Fruit fly (Drosophila melanogaster) whole organism, embryonic: ENCODE data around the gene Cbp20.

Experiments
- Bgb ChIP-seq: fragments of 200-800 bp; sonication (Bioruptor generic); IDR thresholded peaks from 2 replicates; pipeline ENCODE4 v1.3.6; 2022; ENCODE audit warnings: missing biosample characterization, missing genetic modification characterization; ENCODE audit not compliant: partially characterized antibody
- BtbVII ChIP-seq: fragments of 200-800 bp; sonication (Bioruptor generic); optimal IDR thresholded peaks from 3 replicates; lab custom pipeline; 2017; ENCODE audit warnings: missing biosample characterization, mild to moderate bottlenecking, missing genetic modification characterization
- CG10147 ChIP-seq: fragments of 200-800 bp; sonication (Bioruptor generic); optimal IDR thresholded peaks from 2 replicates; lab custom pipeline; 2019; ENCODE audit warnings: missing biosample characterization, mild to moderate bottlenecking, missing genetic modification characterization, moderate library complexity
- CG11247 ChIP-seq: fragments of 200-800 bp; sonication (Bioruptor generic); IDR thresholded peaks from 2 replicates; pipeline ENCODE4 v1.3.6; 2022; ENCODE audit warnings: missing biosample characterization, missing genetic modification characterization
- CG15514 ChIP-seq: fragments of 200-800 bp; sonication (Bioruptor generic); optimal IDR thresholded peaks from 3 replicates; lab custom pipeline; 2017; ENCODE audit warnings: missing biosample characterization, missing genetic modification characterization, mild to moderate bottlenecking, moderate library complexity, missing genetic modification reagents
- CG18599 ChIP-seq: fragments of 200-800 bp; sonication (Bioruptor generic); optimal IDR thresholded peaks from 3 replicates; lab custom pipeline; 2017; ENCODE audit warnings: missing biosample characterization, missing genetic modification characterization, mild to moderate bottlenecking, moderate library complexity, missing genetic modification reagents
- CG18764 ChIP-seq: fragments of 200-800 bp; sonication (Bioruptor generic); optimal IDR thresholded peaks from 3 replicates; lab custom pipeline; 2016; ENCODE audit warnings: missing biosample characterization, missing genetic modification characterization
- CG2120 ChIP-seq: fragments of 200-800 bp; sonication (Bioruptor generic); optimal IDR thresholded peaks from 3 replicates; lab custom pipeline; 2016; ENCODE audit warnings: missing biosample characterization, missing genetic modification characterization
- CG2712 ChIP-seq: fragments of 200-800 bp; optimal IDR thresholded peaks from 3 replicates; lab custom pipeline; 2019; ENCODE audit warnings: missing biosample characterization, mild to moderate bottlenecking, missing genetic modification characterization, moderate library complexity
- CG30403 ChIP-seq: fragments of 200-800 bp; sonication (Bioruptor generic); optimal IDR thresholded peaks from 3 replicates; lab custom pipeline; 2016; ENCODE audit warnings: missing biosample characterization, missing genetic modification characterization
- CG32532 ChIP-seq: fragments of 200-800 bp; sonication (Bioruptor generic); IDR thresholded peaks from 2 replicates; pipeline ENCODE4 v1.3.6; 2022; ENCODE audit warnings: missing biosample characterization, missing genetic modification characterization
- CG33213 ChIP-seq: fragments of 200-800 bp; sonication (Bioruptor generic); optimal IDR thresholded peaks from 3 replicates; lab custom pipeline; 2016; ENCODE audit warnings: missing biosample characterization, missing genetic modification characterization
- CG34422 ChIP-seq: fragments of 200-800 bp; sonication (Bioruptor generic); IDR thresholded peaks from 3 replicates; pipeline ENCODE4 v1.3.6; 2022; ENCODE audit warnings: missing biosample characterization, missing genetic modification characterization
- CG3847 ChIP-seq: fragments of 200-800 bp; sonication (Bioruptor generic); IDR thresholded peaks from 2 replicates; pipeline ENCODE4 v1.3.6; 2022; ENCODE audit warnings: missing biosample characterization, missing genetic modification characterization
- CG6683 ChIP-seq: fragments of 200-800 bp; sonication (Bioruptor generic); optimal IDR thresholded peaks from 2 replicates; lab custom pipeline; 2017; ENCODE audit warnings: missing biosample characterization, mild to moderate bottlenecking, missing genetic modification characterization, missing genetic modification reagents
- CG7271 ChIP-seq: fragments of 200-800 bp; sonication (Bioruptor generic); optimal IDR thresholded peaks from 2 replicates; lab custom pipeline; 2018; ENCODE audit warnings: missing biosample characterization, mild to moderate bottlenecking, missing genetic modification characterization, moderate library complexity
- CG9876 ChIP-seq: fragments of 200-800 bp; sonication (Bioruptor generic); optimal IDR thresholded peaks from 2 replicates; lab custom pipeline; 2016; ENCODE audit warnings: missing biosample characterization, missing genetic modification characterization
- Dek ChIP-seq: fragments of 200-800 bp; sonication (Bioruptor generic); optimal IDR thresholded peaks from 3 replicates; lab custom pipeline; 2019; ENCODE audit warnings: missing biosample characterization, mild to moderate bottlenecking, missing genetic modification characterization, moderate library complexity
- Dip2 ChIP-seq: fragments of 200-800 bp; sonication (Bioruptor generic); IDR thresholded peaks from 2 replicates; pipeline ENCODE4 v1.3.6; 2022; ENCODE audit warnings: missing biosample characterization, missing genetic modification characterization
- Dip3 ChIP-seq: fragments of 200-800 bp; sonication (Bioruptor generic); optimal IDR thresholded peaks from 3 replicates; lab custom pipeline; 2016; ENCODE audit warnings: missing biosample characterization, missing genetic modification characterization
- Fer1 ChIP-seq: fragments of 200-800 bp; sonication (Bioruptor generic); optimal IDR thresholded peaks from 2 replicates; lab custom pipeline; 2017; ENCODE audit warnings: missing biosample characterization, mild to moderate bottlenecking, missing genetic modification characterization
- Fer2 ChIP-seq: fragments of 200-800 bp; sonication (Bioruptor generic); optimal IDR thresholded peaks from 2 replicates; lab custom pipeline; 2018; ENCODE audit warnings: missing biosample characterization, mild to moderate bottlenecking, missing genetic modification characterization, moderate library complexity
- Gug ChIP-seq: fragments of 200-800 bp; sonication (Bioruptor generic); IDR thresholded peaks from 4 replicates; pipeline ENCODE4 v1.3.6; 2022; ENCODE audit warnings: missing biosample characterization, missing genetic modification characterization
- H2.0 ChIP-seq: fragments of 200-800 bp; sonication (Bioruptor generic); IDR thresholded peaks from 2 replicates; pipeline ENCODE4 v1.3.6; 2022; ENCODE audit warnings: missing biosample characterization, missing genetic modification characterization
- HLH54F ChIP-seq: fragments of 200-800 bp; sonication (Bioruptor generic); optimal IDR thresholded peaks from 3 replicates; lab custom pipeline; 2016; ENCODE audit warnings: missing biosample characterization, missing genetic modification characterization
- Lim3 ChIP-seq: fragments of 200-800 bp; sonication (Bioruptor generic); IDR thresholded peaks from 2 replicates; pipeline ENCODE4 v1.3.6; 2022; ENCODE audit warnings: missing biosample characterization, missing genetic modification characterization
- Nf-YA ChIP-seq: fragments of 200-800 bp; sonication (Bioruptor generic); IDR thresholded peaks from 2 replicates; pipeline ENCODE4 v1.3.6; 2022; ENCODE audit warnings: missing biosample characterization, missing genetic modification characterization
- Nf-YC ChIP-seq: fragments of 200-800 bp; optimal IDR thresholded peaks from 3 replicates; lab custom pipeline; 2019; ENCODE audit warnings: missing biosample characterization, mild to moderate bottlenecking, missing genetic modification characterization, moderate library complexity
- Opbp ChIP-seq: fragments of 200-800 bp; sonication (Bioruptor generic); IDR thresholded peaks from 3 replicates; pipeline ENCODE4 v1.3.6; 2022; ENCODE audit warnings: missing biosample characterization, missing genetic modification characterization; ENCODE audit not compliant: partially characterized antibody
- Six4 ChIP-seq: fragments of 200-800 bp; sonication (Bioruptor generic); optimal IDR thresholded peaks from 2 replicates; lab custom pipeline; 2016; ENCODE audit warnings: missing biosample characterization, missing genetic modification characterization
- YL-1 ChIP-seq: fragments of 200-800 bp; sonication (Bioruptor generic); optimal IDR thresholded peaks from 3 replicates; lab custom pipeline; 2017; ENCODE audit warnings: missing biosample characterization, mild to moderate bottlenecking, missing genetic modification characterization
- abd-A ChIP-seq: fragments of 200-800 bp; sonication (Bioruptor generic); optimal IDR thresholded peaks from 3 replicates; lab custom pipeline; 2019; ENCODE audit warnings: missing biosample characterization, mild to moderate bottlenecking, missing genetic modification characterization, moderate library complexity
- al ChIP-seq: fragments of 200-800 bp; sonication (Bioruptor generic); IDR thresholded peaks from 2 replicates; pipeline ENCODE4 v1.3.6; 2022; ENCODE audit warnings: missing biosample characterization, missing genetic modification characterization
- btn ChIP-seq: fragments of 200-800 bp; sonication (Bioruptor generic); optimal IDR thresholded peaks from 2 replicates; lab custom pipeline; 2016; ENCODE audit warnings: missing biosample characterization, missing genetic modification characterization
- chinmo ChIP-seq: fragments of 200-800 bp; sonication (Bioruptor generic); IDR thresholded peaks from 4 replicates; pipeline ENCODE4 v1.3.6; 2022; ENCODE audit warnings: missing biosample characterization, missing genetic modification characterization; ENCODE audit not compliant: partially characterized antibody
- croc ChIP-seq: fragments of 200-800 bp; sonication (Bioruptor generic); conservative IDR thresholded peaks from 3 replicates; pipeline ENCODE4 v1.3.6; 2022; ENCODE audit warnings: missing biosample characterization, missing genetic modification characterization
- crol ChIP-seq: fragments of 200-800 bp; sonication (Bioruptor generic); IDR thresholded peaks from 2 replicates; pipeline ENCODE4 v1.3.6; 2022; ENCODE audit warnings: missing biosample characterization, missing genetic modification characterization
- eyg ChIP-seq: fragments of 200-800 bp; sonication (Bioruptor generic); optimal IDR thresholded peaks from 3 replicates; lab custom pipeline; 2016; ENCODE audit warnings: missing biosample characterization, missing genetic modification characterization
- ftz-f1 ChIP-seq: fragments of 200-800 bp; sonication (Bioruptor generic); optimal IDR thresholded peaks from 2 replicates; lab custom pipeline; 2016; ENCODE audit warnings: missing biosample characterization, missing genetic modification characterization
- gce ChIP-seq: fragments of 200-800 bp; sonication (Bioruptor generic); IDR thresholded peaks from 3 replicates; pipeline ENCODE4 v1.3.6; 2022; ENCODE audit warnings: missing biosample characterization, missing genetic modification characterization
- insv ChIP-seq, 2 experiments: fragments of 200-800 bp; sonication (Bioruptor generic); optimal IDR thresholded peaks; 3 replicates each; lab custom pipeline; 2016 to 2018; ENCODE audit warnings: missing biosample characterization in 2 of 2, missing genetic modification characterization in 2 of 2
- mam ChIP-seq: fragments of 200-800 bp; sonication (Bioruptor generic); optimal IDR thresholded peaks from 3 replicates; lab custom pipeline; 2016; ENCODE audit warnings: missing biosample characterization, missing genetic modification characterization
- nau ChIP-seq: fragments of 200-800 bp; sonication (Bioruptor generic); optimal IDR thresholded peaks from 3 replicates; lab custom pipeline; 2017; ENCODE audit warnings: missing biosample characterization, mild to moderate bottlenecking, missing genetic modification characterization, missing genetic modification reagents
- nerfin-2 ChIP-seq: fragments of 200-800 bp; sonication (Bioruptor generic); IDR thresholded peaks from 2 replicates; pipeline ENCODE4 v1.3.6; 2022; ENCODE audit warnings: missing biosample characterization, missing genetic modification characterization; ENCODE audit not compliant: partially characterized antibody
- scrt ChIP-seq: fragments of 200-800 bp; sonication (Bioruptor generic); optimal IDR thresholded peaks from 2 replicates; lab custom pipeline; 2018; ENCODE audit warnings: missing biosample characterization, mild to moderate bottlenecking, missing genetic modification characterization, moderate library complexity
- sd ChIP-seq: fragments of 200-800 bp; sonication (Bioruptor generic); optimal IDR thresholded peaks from 3 replicates; lab custom pipeline; 2018; ENCODE audit warnings: missing biosample characterization, mild to moderate bottlenecking, missing genetic modification characterization, moderate library complexity
- slbo ChIP-seq: fragments of 200-800 bp; sonication (Bioruptor generic); IDR thresholded peaks from 2 replicates; pipeline ENCODE4 v1.3.6; 2022; ENCODE audit warnings: missing biosample characterization, missing genetic modification characterization
- stwl ChIP-seq: fragments of 200-800 bp; sonication (Bioruptor generic); optimal IDR thresholded peaks from 3 replicates; lab custom pipeline; 2018; ENCODE audit warnings: missing biosample characterization, mild to moderate bottlenecking, missing genetic modification characterization, moderate library complexity
- tin ChIP-seq: fragments of 200-800 bp; sonication (Bioruptor generic); optimal IDR thresholded peaks from 3 replicates; lab custom pipeline; 2016; ENCODE audit warnings: missing biosample characterization, missing genetic modification characterization

The Cbp20 gene

dm6 chr3R:18160165-18160814, 4.2 kb upstream of the Cbp20 start (continued):
- no peak for TF ChIP-seq eyg (GFP tag; lab: Kevin White, UChicago)
- TF ChIP-seq btn (GFP tag; lab: Kevin White, UChicago), result no peak
- no peak for TF ChIP-seq Gug (GFP tag; lab: Robert Waterston, UW)
- no peak for TF ChIP-seq al
- no peak for TF ChIP-seq BtbVII
- TF ChIP-seq ftz-f1 (GFP tag; lab: Kevin White, UChicago), result peak; percentile 68
- TF ChIP-seq Bgb, result 0 out of 2 replicates have a peak, but pooled peaks have one; percentile 19
- TF ChIP-seq CG7271 (tag; lab: Kevin White, UChicago), result no peak
- TF ChIP-seq abd-A (tag; lab: Kevin White, UChicago), result peak; percentile 15
- TF ChIP-seq nerfin-2, result no peak
- no peak for TF ChIP-seq slbo (GFP tag; lab: Robert Waterston, UW)
- TF ChIP-seq CG18599 (GFP tag; lab: Kevin White, UChicago), result peak; percentile 42
- no peak for TF ChIP-seq gce
- TF ChIP-seq Fer2 (tag; lab: Kevin White, UChicago), result no peak

dm6 chr3R:18166261-18166720, 1.8 kb downstream of the Cbp20 start:
- peak; percentile 94 for TF ChIP-seq chinmo (GFP tag; lab: Robert Waterston, UW)
- TF ChIP-seq Nf-YA (GFP tag; lab: Robert Waterston, UW), result no peak
- peak; percentile 29 for TF ChIP-seq stwl (tag; lab: Kevin White, UChicago)
- TF ChIP-seq Dip2, result no peak
- TF ChIP-seq CG32532 (GFP tag; lab: Robert Waterston, UW), result no peak
- no peak for TF ChIP-seq CG6683
- no peak for TF ChIP-seq HLH54F
- no peak for TF ChIP-seq Dek (tag; lab: Kevin White, UChicago)
- TF ChIP-seq CG18764 (GFP tag; lab: Kevin White, UChicago), result no peak
- no peak for TF ChIP-seq sd (tag; lab: Kevin White, UChicago)
- TF ChIP-seq CG9876 (GFP tag; lab: Kevin White, UChicago), result no peak
- TF ChIP-seq mam (GFP tag; lab: Kevin White, UChicago), result peak; percentile 29
- TF ChIP-seq tin (GFP tag; lab: Kevin White, UChicago), result peak; percentile 8
- TF ChIP-seq CG34422 (GFP tag; lab: Robert Waterston, UW), result peak; percentile 49; the same call in 1 of the 3 replicates
- TF ChIP-seq Opbp (GFP tag; lab: Robert Waterston, UW), result no peak
- 0 out of 2 replicates have a peak, but pooled peaks have one; percentile 8 for TF ChIP-seq crol (GFP tag; lab: Robert Waterston, UW)
- TF ChIP-seq CG10147 (GFP tag; lab: Kevin White, UChicago), result no peak
- TF ChIP-seq CG2712 (tag; lab: Kevin White, UChicago), result peak; percentile 24
- TF ChIP-seq Dip3 (GFP tag; lab: Kevin White, UChicago), result no peak
- no peak for TF ChIP-seq nau
- TF ChIP-seq CG3847 (GFP tag; lab: Robert Waterston, UW), result peak; percentile 28; the same call in 1 of the 2 replicates
- TF ChIP-seq Fer1 (GFP tag; lab: Kevin White, UChicago), result peak; percentile 10
- no peak for TF ChIP-seq ftz-f1 (GFP tag; lab: Kevin White, UChicago)
- no peak for TF ChIP-seq CG11247 (GFP tag; lab: Robert Waterston, UW)
- TF ChIP-seq Six4 (GFP tag; lab: Kevin White, UChicago), result peak; percentile 15
- no peak for TF ChIP-seq gce
- peak; percentile 43 for TF ChIP-seq scrt (GFP tag; lab: Kevin White, UChicago)
- no peak for TF ChIP-seq CG30403 (GFP tag; lab: Kevin White, UChicago)
- TF ChIP-seq YL-1 (GFP tag; lab: Kevin White, UChicago), result peak; percentile 59
- peak; percentile 27 for TF ChIP-seq Nf-YC (tag; lab: Kevin White, UChicago)
- no peak for TF ChIP-seq CG33213 (GFP tag; lab: Kevin White, UChicago)
- TF ChIP-seq insv (GFP tag; optimal IDR thresholded peaks at IDR 0.05; lab: Kevin White, UChicago), result peak in 1 of 2 experiments; percentile 29
- TF ChIP-seq croc (GFP tag; lab: Robert Waterston, UW), result no peak
- TF ChIP-seq CG2120 (GFP tag; lab: Kevin White, UChicago), result peak; percentile 6
- TF ChIP-seq CG15514 (GFP tag; lab: Kevin White, UChicago), result peak; percentile 18
- TF ChIP-seq H2.0 (GFP tag; lab: Robert Waterston, UW), result no peak
- TF ChIP-seq Lim3 (GFP tag; lab: Robert Waterston, UW), result no peak
